Worm (Caenorhabditis elegans) whole organism, L4/young adult: ENCODE measurements around the gene Y57G11C.1144.
A peak's percentile ranks its signal among the peaks of the same experiment; 100 is the strongest.

ENCODE experiments used
- W03F9.2 ChIP-seq: fragments of 150-350 bp; optimal IDR thresholded peaks from 2 replicates; lab custom pipeline; 2014; ENCODE audit warnings: missing biosample characterization, missing genetic modification characterization
- him-1 ChIP-seq: sonication (generic microtip); optimal IDR thresholded peaks from 2 replicates; lab custom pipeline; 2016; ENCODE audit warnings: missing genotype, missing genetic modification reagents, missing genetic modification characterization, missing compliant biosample characterization

DNA sequence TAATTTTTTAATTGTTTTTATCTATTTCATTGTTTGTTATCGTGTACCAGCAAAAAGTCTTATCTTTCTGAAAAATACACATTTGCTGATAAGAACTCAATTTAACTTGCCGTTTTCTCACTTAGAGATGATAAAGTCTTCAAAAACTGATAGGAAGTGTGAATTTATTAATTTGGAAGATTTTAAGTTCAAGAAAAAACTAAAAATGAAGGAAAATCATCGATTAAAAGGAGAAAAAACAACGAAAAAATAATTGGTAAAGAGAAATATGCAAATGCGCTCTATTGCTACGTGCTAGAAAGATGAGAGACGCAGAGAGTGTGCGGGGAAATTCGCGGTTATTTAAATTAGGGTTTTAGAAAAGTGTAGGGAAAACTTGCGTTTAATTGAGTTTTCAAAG lies 22.3 kb downstream of the Y57G11C.1144 start:
- TF ChIP-seq him-1 (tag; lab: Kevin White, UChicago) (no peak), W03F9.2 (tag; lab: Kevin White, UChicago) (peak; percentile 87)
